Worm (Caenorhabditis elegans): ENCODE measurements around the gene F40F8.12.

- TF ChIP-seq ztf-11 (tag; optimal IDR thresholded peaks at IDR 0.05) (no peak), mls-2 (tag; optimal IDR thresholded peaks at IDR 0.05) (no peak), unc-62 (GFP tag; optimal IDR thresholded peaks at IDR 0.05) (no peak), elt-3 (tag; optimal IDR thresholded peaks at IDR 0.05) (no peak), drap-1 (GFP tag; optimal IDR thresholded peaks at IDR 0.05) (no peak), mep-1 (tag; optimal IDR thresholded peaks at IDR 0.05) (no peak), unc-39 (tag; optimal IDR thresholded peaks at IDR 0.05) (no peak), nhr-28 (tag; optimal IDR thresholded peaks at IDR 0.05) (no peak), lin-13 (tag; optimal IDR thresholded peaks at IDR 0.05) (no peak), ceh-39 (tag; optimal IDR thresholded peaks at IDR 0.05) (no peak), tbx-8 (GFP tag; optimal IDR thresholded peaks at IDR 0.05) (no peak), snpc-4 (tag; optimal IDR thresholded peaks at IDR 0.05) (no peak)
Observed at ce11 chrII:11178737-11179136, 49.1 kb downstream of the F40F8.12 start.

All from whole organism, mixed stage, embryonic.